Worm (Caenorhabditis elegans): Measurements from ENCODE around the gene F17C11.22.

- TF ChIP-seq R02D3.7 (tag; optimal IDR thresholded peaks at IDR 0.05) (no peak), lsy-2 (tag; optimal IDR thresholded peaks at IDR 0.05) (peak in 1 of 2 experiments; percentile 86), snpc-4 (tag; optimal IDR thresholded peaks at IDR 0.05) (no peak), fos-1 (tag; optimal IDR thresholded peaks at IDR 0.05) (no peak), lin-15B (tag; optimal IDR thresholded peaks at IDR 0.05) (peak; percentile 34), nhr-42 (GFP tag; IDR thresholded peaks at IDR 0.05) (no peak), dmd-9 (GFP tag; IDR thresholded peaks at IDR 0.05) (no peak), ceh-28 (tag; optimal IDR thresholded peaks at IDR 0.05) (no peak), unc-39 (tag; optimal IDR thresholded peaks at IDR 0.05) (no peak), D1046.2 (GFP tag; IDR thresholded peaks at IDR 0.05) (no peak)
These were observed 30.7 kb upstream of the F17C11.22 start, which contains the start of gene isy-1 for ce11 chrV:11000650-11001049.

All from whole organism, L4 larva.